Fruit fly (Drosophila melanogaster): Measurements from ENCODE around the gene CG5194.

CG5194 gene

DNA sequence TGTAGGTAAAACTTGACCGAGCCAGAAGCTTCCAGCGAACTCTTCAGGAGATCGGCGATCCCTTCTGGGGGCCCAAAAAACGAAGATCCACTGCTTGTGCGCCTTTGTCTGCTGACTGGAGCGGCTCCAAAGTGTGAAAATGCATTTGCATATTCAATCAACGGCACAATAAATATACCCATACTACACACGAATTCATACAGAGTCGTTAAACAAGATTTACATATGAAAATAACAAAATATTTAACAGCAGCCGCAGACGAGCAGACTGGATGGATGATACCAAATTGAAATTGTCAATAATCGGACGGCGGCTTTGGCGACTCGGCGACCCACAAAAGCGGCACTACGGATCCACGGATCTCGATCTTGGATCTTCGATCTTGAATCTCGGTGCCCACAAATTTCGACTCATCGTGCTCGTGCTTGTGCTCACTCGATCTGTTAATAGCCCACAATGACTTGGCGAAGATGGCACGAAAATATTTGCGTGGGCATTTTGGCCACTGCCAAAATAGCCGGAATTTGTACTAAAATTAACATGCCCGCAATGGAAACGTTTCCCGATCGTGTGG, 17.6 kb upstream of the CG5194 start (continued):
- no peak for TF ChIP-seq Atf6 (GFP tag; IDR thresholded peaks at IDR 0.05)
- TF ChIP-seq BtbVII (GFP tag; optimal IDR thresholded peaks at IDR 0.05): no peak
- TF ChIP-seq CG3281 (GFP tag; optimal IDR thresholded peaks at IDR 0.05): no peak
- no peak for TF ChIP-seq CG9215 (GFP tag; IDR thresholded peaks at IDR 0.05)
- TF ChIP-seq gce (GFP tag; IDR thresholded peaks at IDR 0.05): no peak
- no peak for TF ChIP-seq CG10366 (GFP tag; IDR thresholded peaks at IDR 0.05)
- TF ChIP-seq CG17612 (GFP tag; IDR thresholded peaks at IDR 0.05): no peak
- TF ChIP-seq NfI (GFP tag; optimal IDR thresholded peaks at IDR 0.05): no peak
- TF ChIP-seq sd (tag; optimal IDR thresholded peaks at IDR 0.05): peak; percentile 70
- no peak for TF ChIP-seq CG7556 (GFP tag; optimal IDR thresholded peaks at IDR 0.05)
- TF ChIP-seq z (GFP tag; IDR thresholded peaks at IDR 0.05): 0 out of 3 replicates have a peak, but pooled peaks have one; percentile 31
- 0 out of 4 replicates have a peak, but pooled peaks have one; percentile 37 for TF ChIP-seq chinmo (GFP tag; IDR thresholded peaks at IDR 0.05; ENCODE audit: partially characterized antibody)
- peak; percentile 84 for TF ChIP-seq vvl (GFP tag; IDR thresholded peaks at IDR 0.05)
- peak; percentile 46 for TF ChIP-seq abd-A (tag; optimal IDR thresholded peaks at IDR 0.05)

DNA sequence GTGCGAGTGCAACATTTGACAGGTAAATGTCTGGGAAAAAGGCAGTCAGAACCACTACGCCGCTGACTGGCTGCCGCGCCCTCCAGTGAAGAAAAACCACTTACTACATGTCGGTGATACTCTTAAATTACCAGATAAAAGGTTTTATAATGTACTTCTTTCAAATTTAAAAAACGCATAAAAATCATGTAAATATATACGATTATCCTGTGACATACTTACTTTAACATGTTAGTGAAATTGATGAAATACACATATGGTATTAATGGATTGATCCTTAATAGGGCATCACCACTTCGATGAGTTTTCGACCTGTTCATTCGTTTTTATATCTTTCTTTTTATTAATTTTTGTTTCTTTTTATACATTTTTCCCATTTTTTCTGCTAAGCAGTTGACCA, 16.9 kb upstream of the CG5194 start:
- peak; percentile 2 for TF ChIP-seq dmrt99B (tag; optimal IDR thresholded peaks at IDR 0.05)
- peak; percentile 41 for TF ChIP-seq sens (GFP tag)
- no peak for TF ChIP-seq en (GFP tag; optimal IDR thresholded peaks at IDR 0.05)
- TF ChIP-seq D19A (tag; optimal IDR thresholded peaks at IDR 0.05): peak; percentile 92
- peak; percentile 15 for TF ChIP-seq gem (tag; optimal IDR thresholded peaks at IDR 0.05)

DNA sequence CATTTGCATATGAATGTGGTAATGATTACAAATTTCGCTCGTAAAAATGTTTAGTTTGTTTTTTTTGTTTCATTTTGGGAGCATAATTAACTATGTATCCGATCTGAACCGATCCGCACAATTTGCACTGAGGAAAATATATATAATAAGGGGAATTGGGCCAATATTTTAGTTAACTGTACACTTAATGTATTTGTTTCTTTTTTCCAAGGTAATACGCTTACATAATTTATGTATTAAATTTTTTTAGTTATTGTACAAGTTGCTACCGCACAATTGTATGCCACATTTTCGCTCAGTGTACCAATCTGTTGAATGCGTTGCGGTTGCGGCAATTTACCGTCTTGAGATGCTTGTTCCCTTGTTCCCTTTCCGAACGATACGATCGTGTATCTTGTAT, 16.0 kb upstream of the CG5194 start:
- TF ChIP-seq Rfx (GFP tag; IDR thresholded peaks at IDR 0.05) (peak; percentile 92), NC2β (GFP tag; optimal IDR thresholded peaks at IDR 0.05) (peak; percentile 65), Six4 (GFP tag; optimal IDR thresholded peaks at IDR 0.05) (peak; percentile 73), CG6175 (GFP tag; IDR thresholded peaks at IDR 0.05) (peak; percentile 59; the same call in 1 of the 3 replicates), CG11085 (GFP tag; IDR thresholded peaks at IDR 0.05) (peak; percentile 54), CG6683 (GFP tag; optimal IDR thresholded peaks at IDR 0.05) (peak; percentile 49), CG33213 (GFP tag; optimal IDR thresholded peaks at IDR 0.05) (peak; percentile 78), Sry-β (GFP tag; optimal IDR thresholded peaks at IDR 0.05) (no peak), tup (GFP tag; optimal IDR thresholded peaks at IDR 0.05) (peak; percentile 60), sob (GFP tag; IDR thresholded peaks at IDR 0.05) (peak; percentile 91), so (GFP tag; IDR thresholded peaks at IDR 0.05) (peak; percentile 88), az2 (GFP tag; optimal IDR thresholded peaks at IDR 0.05) (peak; percentile 79), slbo (GFP tag; IDR thresholded peaks at IDR 0.05) (peak; percentile 92), Hsf (GFP tag; optimal IDR thresholded peaks at IDR 0.05) (peak; percentile 82), ranshi (GFP tag; IDR thresholded peaks at IDR 0.05) (peak; percentile 87), stc (GFP tag; IDR thresholded peaks at IDR 0.05) (peak; percentile 91), Chrac-16 (GFP tag; optimal IDR thresholded peaks at IDR 0.05) (peak; percentile 78), CG4854 (GFP tag; optimal IDR thresholded peaks at IDR 0.05) (peak; percentile 68), ind (GFP tag; optimal IDR thresholded peaks at IDR 0.05) (peak; percentile 78), Hr39 (optimal IDR thresholded peaks at IDR 0.05) (no peak), Nf-YA (GFP tag; IDR thresholded peaks at IDR 0.05) (peak; percentile 83), peb (GFP tag; IDR thresholded peaks at IDR 0.05) (peak; percentile 90), CG1024 (GFP tag; IDR thresholded peaks at IDR 0.05) (peak; percentile 85), CG15011 (GFP tag; optimal IDR thresholded peaks at IDR 0.05) (peak; percentile 61), cato (GFP tag; optimal IDR thresholded peaks at IDR 0.05; ENCODE audit: borderline replicate concordance) (peak; percentile 62), h (optimal IDR thresholded peaks at IDR 0.05) (no peak), aop (GFP tag; IDR thresholded peaks at IDR 0.05) (peak; percentile 66; the same call in 1 of the 2 replicates), pfk (GFP tag; optimal IDR thresholded peaks at IDR 0.05) (no peak), inv (GFP tag; IDR thresholded peaks at IDR 0.05; ENCODE audit: partially characterized antibody) (no peak), H2.0 (GFP tag; IDR thresholded peaks at IDR 0.05) (peak; percentile 89), Sox100B (GFP tag; optimal IDR thresholded peaks at IDR 0.05) (peak; percentile 82)

Measured in whole organism, embryonic.